Worm (Caenorhabditis elegans): ENCODE measurements around the gene F43H9.3.

DNA sequence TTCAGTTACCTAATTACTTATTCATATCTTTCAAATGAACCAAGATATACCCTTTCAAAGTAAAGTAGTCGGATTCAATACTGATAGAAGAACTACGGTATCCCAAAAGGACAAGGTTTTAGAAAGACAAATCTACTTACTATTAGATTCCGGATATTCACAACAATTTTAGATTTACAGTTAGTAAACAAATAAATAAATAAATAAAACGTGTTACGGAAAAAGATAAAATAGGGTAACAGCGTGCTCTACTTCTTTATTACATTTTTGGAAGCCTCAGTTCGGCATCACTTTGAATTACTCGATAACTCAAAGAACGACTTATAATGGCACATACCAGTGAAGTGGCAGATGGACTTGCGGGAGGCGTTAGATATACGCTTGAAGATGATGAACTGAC, 19.7 kb downstream of the F43H9.3 start, which contains the start of gene Y97E10AR.8:
- TF ChIP-seq ceh-36 (tag; optimal IDR thresholded peaks at IDR 0.05) (no peak), ama-1 (optimal IDR thresholded peaks at IDR 0.05) (no peak), aly-1 (tag; optimal IDR thresholded peaks at IDR 0.05) (no peak), pes-1 (GFP tag; IDR thresholded peaks at IDR 0.05) (no peak), scrt-1 (GFP tag; IDR thresholded peaks at IDR 0.05) (no peak), flt-1 (GFP tag; IDR thresholded peaks at IDR 0.05) (no peak), hmbx-1 (tag; optimal IDR thresholded peaks at IDR 0.05) (no peak), ceh-13 (GFP tag; optimal IDR thresholded peaks at IDR 0.05) (no peak), B0310.2 (tag; optimal IDR thresholded peaks at IDR 0.05) (no peak), hnd-1 (tag; optimal IDR thresholded peaks at IDR 0.05) (no peak)

All from whole organism, early embryonic.